Worm (Caenorhabditis elegans) whole organism, L2 larva: ENCODE measurements around the gene coq-8.

Experiments used
- R02D3.7 ChIP-seq: fragments of 150-350 bp; optimal IDR thresholded peaks from 2 replicates; lab custom pipeline; 2014; ENCODE audit warnings: missing biosample characterization, missing genetic modification characterization
- fos-1 ChIP-seq: fragments of 150-350 bp; optimal IDR thresholded peaks from 2 replicates; lab custom pipeline; 2014; ENCODE audit warnings: missing biosample characterization, missing genetic modification characterization
- nhr-23 ChIP-seq: fragments of 150-350 bp; optimal IDR thresholded peaks from 2 replicates; lab custom pipeline; 2014; ENCODE audit warnings: missing biosample characterization, missing genetic modification reagents, missing genetic modification characterization
- nhr-25 ChIP-seq: fragments of 150-350 bp; sonication (generic microtip); optimal IDR thresholded peaks from 3 replicates; lab custom pipeline; 2014; ENCODE audit warnings: missing biosample characterization, missing genetic modification characterization
- skn-1 ChIP-seq: sonication (generic microtip); optimal IDR thresholded peaks from 2 replicates; lab custom pipeline; 2017; ENCODE audit warnings: missing biosample characterization, missing genetic modification characterization

DNA sequence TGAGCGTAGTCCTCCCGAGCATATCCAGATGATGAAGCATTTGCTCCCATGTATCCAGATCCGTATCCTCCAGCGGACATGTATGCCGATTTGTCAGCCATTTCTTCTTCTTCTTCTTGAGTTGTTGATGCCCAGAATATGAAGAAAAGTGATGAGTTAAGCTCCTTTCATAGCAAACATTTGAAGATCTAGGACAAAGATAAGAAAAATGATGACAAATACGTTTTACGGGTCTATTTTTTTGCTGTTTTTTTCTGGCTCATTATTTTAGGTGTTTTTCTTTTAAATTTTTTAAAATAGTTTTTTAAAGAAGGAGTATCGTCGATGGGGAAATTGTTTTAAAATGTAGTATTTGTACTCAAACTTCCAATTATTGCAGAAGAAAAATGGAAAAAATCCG, 33.0 kb upstream of the coq-8 start, which contains the start of gene nspd-9:
- TF ChIP-seq R02D3.7 (tag; lab: Kevin White, UChicago) (no peak), skn-1 (tag; lab: Kevin White, UChicago) (no peak), nhr-23 (tag; lab: Kevin White, UChicago) (no peak), fos-1 (tag; lab: Kevin White, UChicago) (no peak), nhr-25 (tag; lab: Kevin White, UChicago) (no peak)
